Fruit fly (Drosophila melanogaster): ENCODE measurements around the gene CG15042.

Gene CG15042

dm6 chrX:18512271-18512679, 15.8 kb downstream of the CG15042 start, which contains the start of gene Ggt-1 (continued):
- TF ChIP-seq CG1832 (GFP tag; optimal IDR thresholded peaks at IDR 0.05), result peak; percentile 57
- peak; percentile 93 for TF ChIP-seq vnd (GFP tag; IDR thresholded peaks at IDR 0.05; ENCODE audit: partially characterized antibody)
- TF ChIP-seq H2.0 (GFP tag; IDR thresholded peaks at IDR 0.05), result no peak
- no peak for TF ChIP-seq CG2202 (tag; optimal IDR thresholded peaks at IDR 0.05)
- no peak for TF ChIP-seq CG32767 (GFP tag; IDR thresholded peaks at IDR 0.05)
- peak; percentile 30 for TF ChIP-seq pb (GFP tag; optimal IDR thresholded peaks at IDR 0.05)
- TF ChIP-seq eyg (GFP tag; optimal IDR thresholded peaks at IDR 0.05), result no peak
- no peak for TF ChIP-seq CG8281 (tag; optimal IDR thresholded peaks at IDR 0.05)
- TF ChIP-seq vvl (GFP tag; IDR thresholded peaks at IDR 0.05), result peak; percentile 27; the same call in 1 of the 2 replicates
- TF ChIP-seq D19B (GFP tag; optimal IDR thresholded peaks at IDR 0.05), result no peak
- no peak for TF ChIP-seq al (GFP tag; IDR thresholded peaks at IDR 0.05)
- TF ChIP-seq Mad (GFP tag; optimal IDR thresholded peaks at IDR 0.05), result no peak
- TF ChIP-seq Xrp1 (GFP tag; IDR thresholded peaks at IDR 0.05), result no peak
- no peak for TF ChIP-seq unpg (GFP tag; optimal IDR thresholded peaks at IDR 0.05)
- no peak for TF ChIP-seq CG9876 (GFP tag; optimal IDR thresholded peaks at IDR 0.05)
- no peak for TF ChIP-seq CG13775 (GFP tag; optimal IDR thresholded peaks at IDR 0.05)
- no peak for TF ChIP-seq ap (GFP tag; IDR thresholded peaks at IDR 0.05)
- peak; percentile 97 for TF ChIP-seq zen2 (GFP tag; IDR thresholded peaks at IDR 0.05; ENCODE audit: partially characterized antibody)
- no peak for TF ChIP-seq CG10274 (GFP tag; optimal IDR thresholded peaks at IDR 0.05)
- no peak for TF ChIP-seq insv (GFP tag; optimal IDR thresholded peaks at IDR 0.05)
- TF ChIP-seq D19A (tag; optimal IDR thresholded peaks at IDR 0.05), result no peak
- no peak for TF ChIP-seq otp (GFP tag; IDR thresholded peaks at IDR 0.05)
- no peak for TF ChIP-seq tll (GFP tag; optimal IDR thresholded peaks at IDR 0.05)
- peak in 1 of 2 experiments; percentile 19 for TF ChIP-seq Eip74EF (GFP tag; optimal IDR thresholded peaks at IDR 0.05)
- TF ChIP-seq ewg (GFP tag; optimal IDR thresholded peaks at IDR 0.05), result no peak
- no peak for TF ChIP-seq CG11696 (GFP tag; IDR thresholded peaks at IDR 0.05)
- no peak for TF ChIP-seq CG3838 (GFP tag; optimal IDR thresholded peaks at IDR 0.05)
- TF ChIP-seq YL-1 (GFP tag; optimal IDR thresholded peaks at IDR 0.05), result no peak
- no peak for TF ChIP-seq pnt (GFP tag; optimal IDR thresholded peaks at IDR 0.05)
- no peak for TF ChIP-seq prd (optimal IDR thresholded peaks at IDR 0.05)
- TF ChIP-seq prd (GFP tag; IDR thresholded peaks at IDR 0.05), result no peak
- TF ChIP-seq CG11723 (GFP tag; optimal IDR thresholded peaks at IDR 0.05), result no peak
- peak; percentile 91 for TF ChIP-seq Scr (GFP tag; IDR thresholded peaks at IDR 0.05; ENCODE audit: partially characterized antibody)
- no peak for TF ChIP-seq CG43689 (GFP tag; IDR thresholded peaks at IDR 0.05)
- TF ChIP-seq CrebB (tag; optimal IDR thresholded peaks at IDR 0.05), result peak; percentile 22
- TF ChIP-seq Hr51 (GFP tag; optimal IDR thresholded peaks at IDR 0.05), result no peak
- no peak for TF ChIP-seq Hr39 (optimal IDR thresholded peaks at IDR 0.05)
- TF ChIP-seq Sry-β (GFP tag; optimal IDR thresholded peaks at IDR 0.05), result no peak
- TF ChIP-seq jigr1 (GFP tag; IDR thresholded peaks at IDR 0.05), result no peak
- no peak for TF ChIP-seq Ada2b (GFP tag; IDR thresholded peaks at IDR 0.05)
- TF ChIP-seq zf30C (GFP tag; optimal IDR thresholded peaks at IDR 0.05), result no peak
- TF ChIP-seq knrl (GFP tag; IDR thresholded peaks at IDR 0.05; ENCODE audit: partially characterized antibody), result peak; percentile 91
- TF ChIP-seq CG15696 (tag; optimal IDR thresholded peaks at IDR 0.05), result no peak
- peak; percentile 42 for TF ChIP-seq lab (GFP tag; optimal IDR thresholded peaks at IDR 0.05)
- no peak for TF ChIP-seq slp2 (GFP tag; optimal IDR thresholded peaks at IDR 0.05)
- TF ChIP-seq Aef1 (GFP tag; IDR thresholded peaks at IDR 0.05), result no peak
- peak; percentile 81 for TF ChIP-seq Dref (GFP tag; IDR thresholded peaks at IDR 0.05)
- peak; percentile 79 for TF ChIP-seq CG12769 (tag; optimal IDR thresholded peaks at IDR 0.05)
- no peak for TF ChIP-seq dmrt99B (tag; optimal IDR thresholded peaks at IDR 0.05)
- TF ChIP-seq unc-4 (GFP tag; IDR thresholded peaks at IDR 0.05; ENCODE audit: partially characterized antibody), result peak; percentile 93
- TF ChIP-seq salm (tag; optimal IDR thresholded peaks at IDR 0.05), result no peak
